Worm (Caenorhabditis elegans) whole organism, mixed stage, embryonic: ENCODE results near the gene lido-11.

ENCODE experiments used
- M03D4.4 ChIP-seq: sonication (generic microtip); optimal IDR thresholded peaks from 2 replicates; lab custom pipeline; 2017; ENCODE audit warnings: mild to moderate bottlenecking, missing genetic modification characterization, missing compliant biosample characterization
- bed-3 ChIP-seq: fragments of 200-800 bp; sonication (Bioruptor generic); optimal IDR thresholded peaks from 3 replicates; lab custom pipeline; 2018; ENCODE audit warnings: mild to moderate bottlenecking, missing genetic modification characterization, moderate library complexity, missing compliant biosample characterization
- ceh-39 ChIP-seq: fragments of 150-350 bp; optimal IDR thresholded peaks from 2 replicates; lab custom pipeline; 2014; ENCODE audit warnings: missing biosample characterization, missing genetic modification characterization
- ceh-43 ChIP-seq: fragments of 200-800 bp; sonication (Bioruptor generic); optimal IDR thresholded peaks from 2 replicates; lab custom pipeline; 2018; ENCODE audit warnings: mild to moderate bottlenecking, missing genetic modification characterization, moderate library complexity, missing compliant biosample characterization
- ceh-83 ChIP-seq: fragments of 200-800 bp; sonication (Bioruptor generic); optimal IDR thresholded peaks from 2 replicates; lab custom pipeline; 2018; ENCODE audit warnings: mild to moderate bottlenecking, missing genetic modification characterization, missing compliant biosample characterization
- ces-1 ChIP-seq: fragments of 150-350 bp; optimal IDR thresholded peaks from 2 replicates; lab custom pipeline; 2014; ENCODE audit warnings: missing biosample characterization, missing genetic modification reagents, missing genetic modification characterization
- cnd-1 ChIP-seq: fragments of 200-800 bp; sonication (Bioruptor generic); optimal IDR thresholded peaks from 2 replicates; lab custom pipeline; 2018; ENCODE audit warnings: mild to moderate bottlenecking, missing genetic modification characterization, missing compliant biosample characterization
- drap-1 ChIP-seq: fragments of 200-800 bp; sonication (Bioruptor generic); optimal IDR thresholded peaks from 3 replicates; lab custom pipeline; 2018; ENCODE audit warnings: mild to moderate bottlenecking, missing genetic modification characterization, missing compliant biosample characterization
- elt-1 ChIP-seq: sonication (generic microtip); optimal IDR thresholded peaks from 2 replicates; lab custom pipeline; 2017; ENCODE audit warnings: missing genetic modification characterization, mild to moderate bottlenecking, missing compliant biosample characterization, antibody characterized with exemption, moderate library complexity, borderline replicate concordance; ENCODE audit not compliant: insufficient read depth
- flh-1 ChIP-seq: fragments of 200-800 bp; sonication (Bioruptor generic); optimal IDR thresholded peaks from 2 replicates; lab custom pipeline; 2018; ENCODE audit warnings: mild to moderate bottlenecking, missing genetic modification characterization, moderate library complexity, missing compliant biosample characterization
- ham-2 ChIP-seq: fragments of 200-800 bp; sonication (Bioruptor generic); optimal IDR thresholded peaks from 2 replicates; lab custom pipeline; 2018; ENCODE audit warnings: mild to moderate bottlenecking, missing genetic modification characterization, missing compliant biosample characterization
- hlh-1 ChIP-seq: fragments of 150-350 bp; optimal IDR thresholded peaks from 2 replicates; lab custom pipeline; 2014; ENCODE audit warnings: missing biosample characterization, missing genetic modification reagents, missing genetic modification characterization
- lin-13 ChIP-seq: fragments of 150-350 bp; optimal IDR thresholded peaks from 2 replicates; lab custom pipeline; 2014; ENCODE audit warnings: missing biosample characterization, missing genetic modification characterization
- lin-32 ChIP-seq: fragments of 200-800 bp; sonication (Bioruptor generic); optimal IDR thresholded peaks from 2 replicates; lab custom pipeline; 2018; ENCODE audit warnings: mild to moderate bottlenecking, missing genetic modification characterization, missing compliant biosample characterization
- mab-5 ChIP-seq: fragments of 150-350 bp; optimal IDR thresholded peaks from 2 replicates; lab custom pipeline; 2014; ENCODE audit warnings: missing biosample characterization, missing genetic modification characterization
- mep-1 ChIP-seq: fragments of 150-350 bp; optimal IDR thresholded peaks from 2 replicates; lab custom pipeline; 2017; ENCODE audit warnings: missing biosample characterization, missing genetic modification reagents, missing genetic modification characterization, inconsistent platforms
- nhr-12 ChIP-seq: fragments of 150-350 bp; optimal IDR thresholded peaks from 2 replicates; lab custom pipeline; 2014; ENCODE audit warnings: missing biosample characterization, missing genetic modification characterization
- nhr-237 ChIP-seq: fragments of 150-350 bp; optimal IDR thresholded peaks from 2 replicates; lab custom pipeline; 2014; ENCODE audit warnings: missing biosample characterization, missing genetic modification characterization
- nhr-28 ChIP-seq: fragments of 150-350 bp; optimal IDR thresholded peaks from 2 replicates; lab custom pipeline; 2014; ENCODE audit warnings: missing biosample characterization, missing genetic modification characterization
- pha-4 ChIP-seq: fragments of 150-350 bp; optimal IDR thresholded peaks from 2 replicates; lab custom pipeline; 2018; ENCODE audit warnings: missing biosample characterization, missing genetic modification reagents, missing genetic modification characterization
- sem-2 ChIP-seq: fragments of 200-800 bp; sonication (Bioruptor generic); optimal IDR thresholded peaks from 2 replicates; lab custom pipeline; 2018; ENCODE audit warnings: mild to moderate bottlenecking, missing genetic modification characterization, missing compliant biosample characterization
- snpc-4 ChIP-seq: fragments of 150-350 bp; optimal IDR thresholded peaks from 2 replicates; lab custom pipeline; 2014; ENCODE audit warnings: missing biosample characterization, missing genetic modification characterization
- sptf-1 ChIP-seq: sonication (generic microtip); optimal IDR thresholded peaks from 2 replicates; lab custom pipeline; 2017; ENCODE audit warnings: mild to moderate bottlenecking, missing genetic modification characterization, moderate library complexity, missing compliant biosample characterization
- tbx-8 ChIP-seq: fragments of 200-800 bp; sonication (Bioruptor generic); optimal IDR thresholded peaks from 2 replicates; lab custom pipeline; 2018; ENCODE audit warnings: mild to moderate bottlenecking, missing genetic modification characterization, moderate library complexity, missing compliant biosample characterization
- unc-120 ChIP-seq: sonication (generic microtip); optimal IDR thresholded peaks from 2 replicates; lab custom pipeline; 2017; ENCODE audit warnings: missing genetic modification characterization, missing compliant biosample characterization; ENCODE audit not compliant: poor library complexity, severe bottlenecking
- unc-39 ChIP-seq: fragments of 150-350 bp; optimal IDR thresholded peaks from 2 replicates; lab custom pipeline; 2014; ENCODE audit warnings: missing biosample characterization, missing genetic modification characterization
- unc-62 ChIP-seq: fragments of 150-350 bp; optimal IDR thresholded peaks from 2 replicates; lab custom pipeline; 2014; ENCODE audit warnings: missing biosample characterization, missing genetic modification reagents, missing genetic modification characterization
- zip-8 ChIP-seq: fragments of 150-350 bp; optimal IDR thresholded peaks from 2 replicates; lab custom pipeline; 2014; ENCODE audit warnings: missing biosample characterization, missing genetic modification characterization
- ztf-11 ChIP-seq: fragments of 150-350 bp; optimal IDR thresholded peaks from 2 replicates; lab custom pipeline; 2014; ENCODE audit warnings: missing biosample characterization, missing genetic modification characterization

Gene lido-11

DNA sequence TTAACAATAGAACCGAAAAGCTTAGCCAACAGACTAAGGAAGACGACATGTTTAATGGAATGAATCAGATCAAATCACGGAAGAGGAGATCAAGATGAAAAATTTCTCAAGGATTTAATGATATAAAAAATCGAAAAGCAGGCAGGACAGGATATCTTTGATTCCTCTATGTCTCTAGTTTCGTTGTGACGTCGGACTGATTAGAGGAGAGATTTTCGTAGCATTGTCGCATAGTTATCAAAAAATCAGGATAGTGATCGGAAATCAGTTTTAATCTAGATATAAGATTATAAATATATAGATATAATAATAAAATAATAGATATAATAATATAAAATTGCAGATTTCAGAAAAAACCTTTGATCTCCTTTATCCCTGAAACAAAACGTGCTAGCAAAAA is 39.6 kb downstream of the lido-11 start, which contains the start of gene B0454.8:
B0454.8 (minus strand) TSS at position 101 of the 400 bp plus-strand sequence.
- TF ChIP-seq lin-13 (tag; lab: Kevin White, UChicago), result no peak
- no peak for TF ChIP-seq elt-1 (tag; lab: Kevin White, UChicago)
- no peak for TF ChIP-seq snpc-4
- TF ChIP-seq pha-4, result no peak
- no peak for TF ChIP-seq M03D4.4 (tag; lab: Kevin White, UChicago)
- TF ChIP-seq, all 35 proteins: peak for 0

- TF ChIP-seq ceh-83 (GFP tag; lab: Kevin White, UChicago), result no peak
- no peak for TF ChIP-seq ceh-43 (GFP tag; lab: Kevin White, UChicago)
- TF ChIP-seq bed-3 (GFP tag; lab: Kevin White, UChicago), result no peak
- no peak for TF ChIP-seq sem-2 (GFP tag; lab: Kevin White, UChicago)
- TF ChIP-seq lin-13 (tag; lab: Kevin White, UChicago), result no peak
- TF ChIP-seq nhr-12 (tag; lab: Kevin White, UChicago), result no peak
- TF ChIP-seq, all 35 proteins: peak for 0
These were observed 40.3 kb downstream of the lido-11 start, which contains the start of gene sri-29 for ce11 chrII:3044023-3044422. sri-29 (plus strand) TSS chrII:3044323.

DNA sequence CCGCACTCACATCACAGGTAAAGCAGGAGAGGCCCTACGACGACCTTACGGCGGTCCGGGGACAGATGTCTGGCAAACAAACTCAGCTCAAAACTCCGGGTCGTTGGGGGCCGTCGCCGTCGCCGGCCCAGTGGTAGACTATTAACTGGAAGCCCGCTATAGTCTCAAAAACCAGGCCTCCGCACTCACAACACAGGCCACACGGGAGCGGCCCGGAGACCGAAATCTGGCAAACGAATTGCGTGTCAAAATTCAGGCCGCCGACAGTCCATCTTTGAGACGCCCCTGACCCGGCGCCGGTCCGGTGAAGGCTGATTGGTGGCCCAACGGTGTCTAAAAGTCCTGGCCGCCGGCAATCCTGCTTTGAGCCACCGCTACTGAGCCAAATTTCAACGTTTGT is 41.7 kb downstream of the lido-11 start:
- TF ChIP-seq cnd-1 (tag; lab: Kevin White, UChicago) (no peak), ces-1 (GFP tag; lab: Kevin White, UChicago) (no peak), nhr-237 (no peak), drap-1 (no peak), sem-2 (GFP tag; lab: Kevin White, UChicago) (no peak), ceh-83 (GFP tag; lab: Kevin White, UChicago) (no peak), lin-32 (no peak), unc-62 (GFP tag; lab: Kevin White, UChicago) (no peak), mab-5 (tag; lab: Kevin White, UChicago) (no peak), flh-1 (GFP tag; lab: Kevin White, UChicago) (no peak), unc-39 (tag; lab: Kevin White, UChicago) (no peak), M03D4.4 (tag; lab: Kevin White, UChicago) (no peak), pha-4 (no peak), ceh-43 (GFP tag; lab: Kevin White, UChicago) (no peak), tbx-8 (GFP tag; lab: Kevin White, UChicago) (no peak), ceh-39 (tag; lab: Kevin White, UChicago) (no peak), nhr-12 (tag; lab: Kevin White, UChicago) (no peak), unc-120 (tag; lab: Kevin White, UChicago) (no peak), sptf-1 (tag; lab: Kevin White, UChicago) (no peak), ztf-11 (tag; lab: Kevin White, UChicago) (no peak)

- TF ChIP-seq nhr-237 (no peak), bed-3 (GFP tag; lab: Kevin White, UChicago) (no peak), cnd-1 (tag; lab: Kevin White, UChicago) (no peak), nhr-28 (tag; lab: Kevin White, UChicago) (no peak), snpc-4 (no peak), ham-2 (GFP tag; lab: Kevin White, UChicago) (no peak), hlh-1 (tag; lab: Kevin White, UChicago) (no peak), tbx-8 (GFP tag; lab: Kevin White, UChicago) (no peak)
These were observed 42.1 kb downstream of the lido-11 start, which contains the start of gene sri-30 for ce11 chrII:3045875-3046274. sri-30 (plus strand) TSS chrII:3046175.

- no peak for TF ChIP-seq mep-1 (tag; lab: Kevin White, UChicago)
- no peak for TF ChIP-seq hlh-1 (tag; lab: Kevin White, UChicago)
- TF ChIP-seq lin-13 (tag; lab: Kevin White, UChicago), result no peak
- TF ChIP-seq unc-62 (GFP tag; lab: Kevin White, UChicago), result no peak
- TF ChIP-seq nhr-12 (tag; lab: Kevin White, UChicago), result no peak
These were observed 44.6 kb downstream of the lido-11 start, which contains the start of gene sri-28 for ce11 chrII:3048378-3048777. sri-28 (plus strand) TSS chrII:3048678.

ce11 chrII:3048989-3049388 is 45.2 kb downstream of the lido-11 start:
- TF ChIP-seq zip-8 (tag; lab: Kevin White, UChicago) (no peak), ham-2 (GFP tag; lab: Kevin White, UChicago) (peak; percentile 1)
